Worm (Caenorhabditis elegans) whole organism, mixed stage, embryonic: ENCODE results near the gene R02E12.4.

Experiments
- M03D4.4 ChIP-seq: sonication (generic microtip); optimal IDR thresholded peaks from 2 replicates; lab custom pipeline; 2017; ENCODE audit warnings: mild to moderate bottlenecking, missing genetic modification characterization, missing compliant biosample characterization
- bed-3 ChIP-seq: fragments of 200-800 bp; sonication (Bioruptor generic); optimal IDR thresholded peaks from 3 replicates; lab custom pipeline; 2018; ENCODE audit warnings: mild to moderate bottlenecking, missing genetic modification characterization, moderate library complexity, missing compliant biosample characterization
- blmp-1 ChIP-seq: fragments of 150-350 bp; optimal IDR thresholded peaks from 2 replicates; lab custom pipeline; 2014; ENCODE audit warnings: missing biosample characterization, missing genetic modification characterization
- ceh-39 ChIP-seq: fragments of 150-350 bp; optimal IDR thresholded peaks from 2 replicates; lab custom pipeline; 2014; ENCODE audit warnings: missing biosample characterization, missing genetic modification characterization
- ceh-43 ChIP-seq: fragments of 200-800 bp; sonication (Bioruptor generic); optimal IDR thresholded peaks from 2 replicates; lab custom pipeline; 2018; ENCODE audit warnings: mild to moderate bottlenecking, missing genetic modification characterization, moderate library complexity, missing compliant biosample characterization
- ceh-83 ChIP-seq: fragments of 200-800 bp; sonication (Bioruptor generic); optimal IDR thresholded peaks from 2 replicates; lab custom pipeline; 2018; ENCODE audit warnings: mild to moderate bottlenecking, missing genetic modification characterization, missing compliant biosample characterization
- ces-1 ChIP-seq: fragments of 150-350 bp; optimal IDR thresholded peaks from 2 replicates; lab custom pipeline; 2014; ENCODE audit warnings: missing biosample characterization, missing genetic modification reagents, missing genetic modification characterization
- cnd-1 ChIP-seq: fragments of 200-800 bp; sonication (Bioruptor generic); optimal IDR thresholded peaks from 2 replicates; lab custom pipeline; 2018; ENCODE audit warnings: mild to moderate bottlenecking, missing genetic modification characterization, missing compliant biosample characterization
- drap-1 ChIP-seq: fragments of 200-800 bp; sonication (Bioruptor generic); optimal IDR thresholded peaks from 3 replicates; lab custom pipeline; 2018; ENCODE audit warnings: mild to moderate bottlenecking, missing genetic modification characterization, missing compliant biosample characterization
- elt-1 ChIP-seq: sonication (generic microtip); optimal IDR thresholded peaks from 2 replicates; lab custom pipeline; 2017; ENCODE audit warnings: missing genetic modification characterization, mild to moderate bottlenecking, missing compliant biosample characterization, antibody characterized with exemption, moderate library complexity, borderline replicate concordance; ENCODE audit not compliant: insufficient read depth
- elt-3 ChIP-seq: fragments of 150-350 bp; optimal IDR thresholded peaks from 2 replicates; lab custom pipeline; 2014; ENCODE audit warnings: missing biosample characterization, missing genetic modification characterization
- flh-1 ChIP-seq: fragments of 200-800 bp; sonication (Bioruptor generic); optimal IDR thresholded peaks from 2 replicates; lab custom pipeline; 2018; ENCODE audit warnings: mild to moderate bottlenecking, missing genetic modification characterization, moderate library complexity, missing compliant biosample characterization
- ham-2 ChIP-seq: fragments of 200-800 bp; sonication (Bioruptor generic); optimal IDR thresholded peaks from 2 replicates; lab custom pipeline; 2018; ENCODE audit warnings: mild to moderate bottlenecking, missing genetic modification characterization, missing compliant biosample characterization
- hlh-1 ChIP-seq: fragments of 150-350 bp; optimal IDR thresholded peaks from 2 replicates; lab custom pipeline; 2014; ENCODE audit warnings: missing biosample characterization, missing genetic modification reagents, missing genetic modification characterization
- lin-13 ChIP-seq: fragments of 150-350 bp; optimal IDR thresholded peaks from 2 replicates; lab custom pipeline; 2014; ENCODE audit warnings: missing biosample characterization, missing genetic modification characterization
- lin-32 ChIP-seq: fragments of 200-800 bp; sonication (Bioruptor generic); optimal IDR thresholded peaks from 2 replicates; lab custom pipeline; 2018; ENCODE audit warnings: mild to moderate bottlenecking, missing genetic modification characterization, missing compliant biosample characterization
- mab-5 ChIP-seq: fragments of 150-350 bp; optimal IDR thresholded peaks from 2 replicates; lab custom pipeline; 2014; ENCODE audit warnings: missing biosample characterization, missing genetic modification characterization
- mls-2 ChIP-seq: sonication (generic microtip); optimal IDR thresholded peaks from 2 replicates; lab custom pipeline; 2016; ENCODE audit warnings: mild to moderate bottlenecking, missing genetic modification characterization, moderate library complexity, missing compliant biosample characterization
- nhr-2 ChIP-seq: fragments of 150-350 bp; optimal IDR thresholded peaks from 2 replicates; lab custom pipeline; 2014; ENCODE audit warnings: missing biosample characterization, missing genetic modification characterization
- nhr-237 ChIP-seq: fragments of 150-350 bp; optimal IDR thresholded peaks from 2 replicates; lab custom pipeline; 2014; ENCODE audit warnings: missing biosample characterization, missing genetic modification characterization
- nhr-28 ChIP-seq: fragments of 150-350 bp; optimal IDR thresholded peaks from 2 replicates; lab custom pipeline; 2014; ENCODE audit warnings: missing biosample characterization, missing genetic modification characterization
- nhr-76 ChIP-seq: sonication (generic microtip); optimal IDR thresholded peaks from 2 replicates; lab custom pipeline; 2017; ENCODE audit warnings: missing biosample characterization, missing genetic modification characterization
- pha-4 ChIP-seq: fragments of 150-350 bp; optimal IDR thresholded peaks from 2 replicates; lab custom pipeline; 2018; ENCODE audit warnings: missing biosample characterization, missing genetic modification reagents, missing genetic modification characterization
- sem-2 ChIP-seq: fragments of 200-800 bp; sonication (Bioruptor generic); optimal IDR thresholded peaks from 2 replicates; lab custom pipeline; 2018; ENCODE audit warnings: mild to moderate bottlenecking, missing genetic modification characterization, missing compliant biosample characterization
- snpc-4 ChIP-seq: fragments of 150-350 bp; optimal IDR thresholded peaks from 2 replicates; lab custom pipeline; 2014; ENCODE audit warnings: missing biosample characterization, missing genetic modification characterization
- sptf-1 ChIP-seq: sonication (generic microtip); optimal IDR thresholded peaks from 2 replicates; lab custom pipeline; 2017; ENCODE audit warnings: mild to moderate bottlenecking, missing genetic modification characterization, moderate library complexity, missing compliant biosample characterization
- tbx-8 ChIP-seq: fragments of 200-800 bp; sonication (Bioruptor generic); optimal IDR thresholded peaks from 2 replicates; lab custom pipeline; 2018; ENCODE audit warnings: mild to moderate bottlenecking, missing genetic modification characterization, moderate library complexity, missing compliant biosample characterization
- unc-120 ChIP-seq: sonication (generic microtip); optimal IDR thresholded peaks from 2 replicates; lab custom pipeline; 2017; ENCODE audit warnings: missing genetic modification characterization, missing compliant biosample characterization; ENCODE audit not compliant: poor library complexity, severe bottlenecking
- unc-39 ChIP-seq: fragments of 150-350 bp; optimal IDR thresholded peaks from 2 replicates; lab custom pipeline; 2014; ENCODE audit warnings: missing biosample characterization, missing genetic modification characterization
- unc-62 ChIP-seq: fragments of 150-350 bp; optimal IDR thresholded peaks from 2 replicates; lab custom pipeline; 2014; ENCODE audit warnings: missing biosample characterization, missing genetic modification reagents, missing genetic modification characterization
- zip-8 ChIP-seq: fragments of 150-350 bp; optimal IDR thresholded peaks from 2 replicates; lab custom pipeline; 2014; ENCODE audit warnings: missing biosample characterization, missing genetic modification characterization
- ztf-11 ChIP-seq: fragments of 150-350 bp; optimal IDR thresholded peaks from 2 replicates; lab custom pipeline; 2014; ENCODE audit warnings: missing biosample characterization, missing genetic modification characterization

R02E12.4 gene

DNA sequence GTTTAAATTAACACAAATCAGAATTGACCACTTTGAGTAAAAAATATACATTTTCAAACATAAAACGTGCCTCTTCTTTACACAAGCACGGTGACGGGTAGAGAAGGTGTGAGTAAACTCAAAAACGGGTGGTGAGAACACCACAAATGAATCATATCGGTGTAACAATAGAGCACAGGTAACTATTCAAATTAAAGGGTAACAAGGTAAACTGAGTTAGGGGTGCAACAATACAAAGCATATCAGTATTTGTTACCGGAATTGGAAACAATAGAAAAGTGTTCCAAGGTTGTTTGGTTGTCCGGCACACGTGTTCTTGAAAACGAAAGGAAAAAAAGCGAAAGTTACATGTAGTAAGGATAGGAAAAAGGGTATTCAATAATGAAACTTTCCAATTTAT is 22.7 kb upstream of the R02E12.4 start:
- TF ChIP-seq nhr-76 (no peak), bed-3 (GFP tag; lab: Kevin White, UChicago) (no peak), pha-4 (tag; lab: Kevin White, UChicago) (no peak), nhr-28 (no peak), nhr-2 (tag; lab: Kevin White, UChicago) (no peak), M03D4.4 (tag; lab: Kevin White, UChicago) (no peak), ham-2 (GFP tag; lab: Kevin White, UChicago) (no peak), unc-39 (tag; lab: Kevin White, UChicago) (no peak)

DNA sequence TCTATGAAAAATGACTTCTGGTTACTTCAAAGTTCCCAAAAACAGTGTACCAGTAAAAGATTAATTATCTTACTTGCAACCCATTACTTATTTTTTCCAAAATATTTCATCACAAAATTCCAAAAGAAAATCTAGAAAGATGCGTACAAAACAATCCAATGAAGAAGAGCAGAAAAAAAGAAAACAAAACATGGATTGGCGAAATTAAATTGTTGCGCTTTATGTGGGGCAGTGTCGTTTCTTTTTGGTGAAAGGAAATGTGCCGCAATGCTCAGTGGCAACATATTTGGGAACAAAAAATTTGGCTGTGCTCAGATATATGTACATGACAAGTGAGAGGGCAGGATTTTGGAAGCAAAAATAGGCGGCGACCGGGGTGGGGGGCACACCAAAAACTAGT is 16.5 kb upstream of the R02E12.4 start:
- TF ChIP-seq ces-1 (GFP tag; lab: Kevin White, UChicago): peak; percentile 74
- no peak for TF ChIP-seq lin-13 (tag; lab: Kevin White, UChicago)

DNA sequence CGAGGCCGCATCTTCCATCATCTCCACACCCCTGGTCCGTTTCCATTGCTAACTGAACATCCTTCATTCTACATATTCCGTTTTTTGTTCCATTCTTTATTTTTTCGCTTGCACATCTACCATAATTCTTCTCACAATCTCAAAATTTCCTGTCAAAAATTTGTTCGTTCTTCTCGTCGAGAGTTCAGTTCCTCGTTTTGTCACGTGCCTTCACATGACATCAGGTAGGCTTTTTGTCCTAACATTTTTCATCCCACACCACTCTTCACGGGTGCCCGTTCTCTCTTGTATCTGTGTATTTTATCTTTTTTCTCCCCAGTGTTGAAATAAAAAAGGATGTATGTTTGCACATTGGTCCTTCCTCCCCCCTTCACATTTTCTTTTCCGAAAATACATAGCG is 14.6 kb upstream of the R02E12.4 start:
- TF ChIP-seq lin-32 (GFP tag; lab: Kevin White, UChicago) (no peak), tbx-8 (GFP tag; lab: Kevin White, UChicago) (no peak), M03D4.4 (tag; lab: Kevin White, UChicago) (no peak), hlh-1 (no peak), snpc-4 (tag; lab: Kevin White, UChicago) (no peak), ceh-83 (GFP tag; lab: Kevin White, UChicago) (no peak), mls-2 (no peak), elt-1 (tag; lab: Kevin White, UChicago) (no peak), ceh-43 (GFP tag; lab: Kevin White, UChicago) (no peak), elt-3 (tag; lab: Kevin White, UChicago) (no peak), nhr-28 (no peak), ces-1 (GFP tag; lab: Kevin White, UChicago) (no peak), pha-4 (tag; lab: Kevin White, UChicago) (no peak), bed-3 (GFP tag; lab: Kevin White, UChicago) (no peak), lin-13 (tag; lab: Kevin White, UChicago) (no peak), unc-120 (tag; lab: Kevin White, UChicago) (no peak)

DNA sequence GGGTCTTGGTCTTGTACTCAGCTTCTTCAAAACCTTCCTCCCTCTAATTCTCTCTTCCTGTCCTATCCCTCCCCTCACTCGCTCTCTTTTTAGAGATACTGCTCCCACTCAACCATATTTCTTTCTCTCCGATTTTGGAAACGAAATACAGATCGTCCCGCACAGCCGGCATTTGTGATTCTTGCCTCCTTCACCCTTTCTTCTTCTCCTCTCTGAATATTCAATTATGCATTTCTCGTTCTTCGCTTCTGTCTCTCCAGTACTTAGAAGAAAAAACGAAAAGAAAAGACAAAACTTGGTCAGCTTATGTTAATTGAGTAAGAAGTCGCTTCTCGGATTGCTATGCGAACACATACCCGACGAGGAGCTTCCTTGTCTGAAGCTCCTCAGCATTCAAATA is 14.2 kb upstream of the R02E12.4 start:
- TF ChIP-seq ces-1 (GFP tag; lab: Kevin White, UChicago) (peak; percentile 66), drap-1 (GFP tag; lab: Kevin White, UChicago) (no peak), nhr-237 (no peak), M03D4.4 (tag; lab: Kevin White, UChicago) (no peak), elt-3 (tag; lab: Kevin White, UChicago) (no peak)

ce11 chrX:3991652-3992051 is 13.5 kb upstream of the R02E12.4 start:
- TF ChIP-seq ceh-83 (GFP tag; lab: Kevin White, UChicago) (no peak), ham-2 (GFP tag; lab: Kevin White, UChicago) (no peak), mab-5 (tag; lab: Kevin White, UChicago) (no peak), snpc-4 (tag; lab: Kevin White, UChicago) (no peak), ceh-39 (tag; lab: Kevin White, UChicago) (no peak), drap-1 (GFP tag; lab: Kevin White, UChicago) (no peak), nhr-2 (tag; lab: Kevin White, UChicago) (no peak), elt-1 (tag; lab: Kevin White, UChicago) (no peak), lin-13 (tag; lab: Kevin White, UChicago) (no peak), sem-2 (GFP tag; lab: Kevin White, UChicago) (no peak), blmp-1 (tag; lab: Kevin White, UChicago) (no peak), sptf-1 (tag; lab: Kevin White, UChicago) (no peak), zip-8 (tag; lab: Kevin White, UChicago) (no peak), ces-1 (GFP tag; lab: Kevin White, UChicago) (no peak)

DNA sequence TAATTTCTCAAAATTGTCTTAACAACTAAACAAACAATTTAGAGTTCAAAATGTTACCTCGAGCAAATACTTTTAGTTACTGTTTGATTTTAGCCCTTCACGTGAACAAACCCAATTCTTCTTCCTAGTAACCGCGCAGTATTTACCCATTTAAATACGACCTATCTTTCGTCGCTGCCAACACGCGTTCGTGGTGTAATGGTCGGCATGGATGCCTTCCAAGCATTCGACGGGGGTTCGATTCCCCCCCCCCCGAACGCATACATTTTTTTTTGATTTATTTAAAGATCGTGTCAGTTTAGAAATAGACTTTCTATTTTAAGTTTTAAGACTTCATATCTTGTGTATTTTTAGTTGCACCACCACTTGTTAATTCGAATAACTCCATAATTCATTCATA is 10.7 kb upstream of the R02E12.4 start:
- TF ChIP-seq drap-1 (GFP tag; lab: Kevin White, UChicago) (peak; percentile 74), ztf-11 (tag; lab: Kevin White, UChicago) (no peak), zip-8 (tag; lab: Kevin White, UChicago) (no peak), cnd-1 (tag; lab: Kevin White, UChicago) (peak; percentile 41), sem-2 (GFP tag; lab: Kevin White, UChicago) (peak; percentile 54), nhr-28 (no peak), bed-3 (GFP tag; lab: Kevin White, UChicago) (no peak), ceh-83 (GFP tag; lab: Kevin White, UChicago) (peak; percentile 75), flh-1 (GFP tag; lab: Kevin White, UChicago) (peak; percentile 38), sptf-1 (tag; lab: Kevin White, UChicago) (peak; percentile 71), ham-2 (GFP tag; lab: Kevin White, UChicago) (peak; percentile 9), unc-120 (tag; lab: Kevin White, UChicago) (peak; percentile 31), lin-32 (GFP tag; lab: Kevin White, UChicago) (peak; percentile 35), unc-62 (no peak), lin-13 (tag; lab: Kevin White, UChicago) (no peak), M03D4.4 (tag; lab: Kevin White, UChicago) (peak; percentile 76), ceh-39 (tag; lab: Kevin White, UChicago) (no peak), ceh-43 (GFP tag; lab: Kevin White, UChicago) (peak; percentile 54), blmp-1 (tag; lab: Kevin White, UChicago) (no peak), mls-2 (peak; percentile 69)
